Fruit fly (Drosophila melanogaster): ENCODE data around the gene TfIIFalpha.

The TfIIFalpha gene

dm6 chr3R:6416242-6416641, 36.0 kb downstream of the TfIIFalpha start (continued):
- TF ChIP-seq CG11696 (GFP tag; IDR thresholded peaks at IDR 0.05) (peak; percentile 91), Hr3 (GFP tag; optimal IDR thresholded peaks at IDR 0.05) (peak; percentile 51), sqz (GFP tag; optimal IDR thresholded peaks at IDR 0.05) (no peak), gcm2 (GFP tag; optimal IDR thresholded peaks at IDR 0.05) (peak; percentile 40), CG32767 (GFP tag; IDR thresholded peaks at IDR 0.05) (0 out of 2 replicates have a peak, but pooled peaks have one; percentile 56), Opbp (GFP tag; IDR thresholded peaks at IDR 0.05; ENCODE audit: partially characterized antibody) (no peak), Dip2 (GFP tag; IDR thresholded peaks at IDR 0.05) (no peak), CHES-1-like (GFP tag; optimal IDR thresholded peaks at IDR 0.05) (peak; percentile 74), CG17328 (GFP tag; IDR thresholded peaks at IDR 0.05) (peak; percentile 81), ken (GFP tag; IDR thresholded peaks at IDR 0.05) (peak; percentile 73; the same call in 2 of the 3 replicates), CG13624 (GFP tag; optimal IDR thresholded peaks at IDR 0.05) (peak; percentile 75), fd102C (GFP tag; optimal IDR thresholded peaks at IDR 0.05) (no peak), Nf-YC (tag; optimal IDR thresholded peaks at IDR 0.05) (peak; percentile 12), tll (GFP tag; optimal IDR thresholded peaks at IDR 0.05) (no peak), BtbVII (GFP tag; optimal IDR thresholded peaks at IDR 0.05) (peak; percentile 74), CG12219 (GFP tag; optimal IDR thresholded peaks at IDR 0.05) (peak; percentile 79), CG9797 (GFP tag; optimal IDR thresholded peaks at IDR 0.05) (no peak), CG10321 (GFP tag; IDR thresholded peaks at IDR 0.05) (peak; percentile 37; the same call in 1 of the 2 replicates), Hr78 (GFP tag; optimal IDR thresholded peaks at IDR 0.05) (no peak), MTF-1 (GFP tag; optimal IDR thresholded peaks at IDR 0.05; ENCODE audit: borderline replicate concordance) (peak; percentile 8), CG8478 (optimal IDR thresholded peaks at IDR 0.05) (no peak), Myb (GFP tag; optimal IDR thresholded peaks at IDR 0.05) (peak; percentile 55), seq (GFP tag; IDR thresholded peaks at IDR 0.05) (peak; percentile 77), CG2712 (tag; optimal IDR thresholded peaks at IDR 0.05) (peak; percentile 61), dm (GFP tag; optimal IDR thresholded peaks at IDR 0.05) (peak; percentile 17), sd (tag; optimal IDR thresholded peaks at IDR 0.05) (peak; percentile 52), Dll (GFP tag; IDR thresholded peaks at IDR 0.05; ENCODE audit: partially characterized antibody) (no peak), CG13424 (tag; optimal IDR thresholded peaks at IDR 0.05) (peak; percentile 68), YL-1 (GFP tag; optimal IDR thresholded peaks at IDR 0.05) (no peak), zfh2 (GFP tag; optimal IDR thresholded peaks at IDR 0.05) (peak; percentile 66), CG7839 (tag; optimal IDR thresholded peaks at IDR 0.05) (peak; percentile 87), cato (GFP tag; optimal IDR thresholded peaks at IDR 0.05; ENCODE audit: borderline replicate concordance) (no peak), lmd (GFP tag; IDR thresholded peaks at IDR 0.05) (peak; percentile 88), Ssrp (tag; optimal IDR thresholded peaks at IDR 0.05) (peak; percentile 58), aop (GFP tag; IDR thresholded peaks at IDR 0.05) (no peak), ssp (GFP tag; IDR thresholded peaks at IDR 0.05) (0 out of 2 replicates have a peak, but pooled peaks have one; percentile 48), CG11560 (tag; IDR thresholded peaks at IDR 0.05) (peak; percentile 69; the same call in 1 of the 3 replicates), ap (GFP tag; IDR thresholded peaks at IDR 0.05) (peak; percentile 42; the same call in 1 of the 2 replicates), scrt (GFP tag; optimal IDR thresholded peaks at IDR 0.05) (peak; percentile 79), CG4282 (GFP tag; optimal IDR thresholded peaks at IDR 0.05) (peak; percentile 24), knrl (GFP tag; IDR thresholded peaks at IDR 0.05; ENCODE audit: partially characterized antibody) (no peak), CG34376 (GFP tag; optimal IDR thresholded peaks at IDR 0.05) (peak; percentile 72), sens-2 (GFP tag; IDR thresholded peaks at IDR 0.05) (peak; percentile 70), CG30020 (tag; optimal IDR thresholded peaks at IDR 0.05) (no peak), ewg (GFP tag; optimal IDR thresholded peaks at IDR 0.05) (peak; percentile 44), CG7786 (GFP tag; optimal IDR thresholded peaks at IDR 0.05) (peak; percentile 78), CG10979 (tag; optimal IDR thresholded peaks at IDR 0.05) (peak; percentile 60), repo (GFP tag; optimal IDR thresholded peaks at IDR 0.05) (peak; percentile 33), CG34422 (GFP tag; IDR thresholded peaks at IDR 0.05) (peak; percentile 89), CG12236 (GFP tag; optimal IDR thresholded peaks at IDR 0.05) (peak; percentile 17)

Measured in whole organism, embryonic.